Fruit fly (Drosophila melanogaster) Kc167 (cell line): Measurements from ENCODE around the gene CAH4.

Experiments
- psq ChIP-seq: fragments of >200 bp; optimal IDR thresholded peaks from 2 replicates; lab custom pipeline; 2017; ENCODE audit warnings: missing external identifiers
- ttk ChIP-seq: sonication (Bioruptor generic); optimal IDR thresholded peaks from 2 replicates; lab custom pipeline; 2017; ENCODE audit warnings: missing external identifiers

- TF ChIP-seq ttk (lab: Kevin White, UChicago) (no peak), psq (lab: Kevin White, UChicago) (no peak)
Measured at dm6 chr3R:24888418-24888817, 31.1 kb upstream of the CAH4 start.
